Fruit fly (Drosophila melanogaster): ENCODE data around the gene sloth2.

sloth2 gene

DNA sequence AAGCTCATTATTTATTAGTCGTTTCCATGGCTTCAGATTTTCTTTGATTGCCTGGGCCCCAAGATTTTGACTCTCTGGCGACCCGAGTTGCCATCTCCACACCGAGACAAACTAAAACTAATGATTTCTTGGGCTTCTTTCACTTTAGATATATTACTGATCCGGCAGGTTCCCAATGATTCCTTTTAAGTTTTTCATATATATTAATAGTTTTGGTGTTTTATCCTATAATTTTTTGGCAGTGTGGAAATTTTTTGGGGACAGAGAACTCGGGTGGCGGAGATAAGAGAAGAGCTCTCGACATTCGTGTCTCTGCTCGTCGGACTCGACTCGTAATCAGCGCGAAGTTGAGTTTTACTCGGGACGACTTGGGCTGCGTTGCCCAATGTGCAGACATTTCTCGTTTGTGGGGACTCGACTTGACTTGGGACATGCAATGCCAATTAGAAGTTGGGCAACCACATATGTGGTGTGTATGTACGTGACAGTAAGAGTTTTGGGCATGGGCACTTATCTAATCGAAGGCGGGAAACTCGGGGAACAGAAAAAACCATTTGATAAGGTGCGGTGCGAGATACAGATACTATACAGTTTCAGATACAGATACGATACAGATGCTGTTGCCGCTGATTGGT lies 9.9 kb upstream of the sloth2 start (continued):
- TF ChIP-seq vvl (GFP tag; IDR thresholded peaks at IDR 0.05) (peak; percentile 74), CG3281 (GFP tag; optimal IDR thresholded peaks at IDR 0.05) (peak; percentile 21), ttk (GFP tag; IDR thresholded peaks at IDR 0.05) (no peak), Dbx (GFP tag; IDR thresholded peaks at IDR 0.05) (no peak), Dek (tag; optimal IDR thresholded peaks at IDR 0.05) (peak; percentile 52), Hsf (GFP tag; optimal IDR thresholded peaks at IDR 0.05) (peak; percentile 21), B-H1 (GFP tag; IDR thresholded peaks at IDR 0.05) (peak; percentile 47; the same call in 1 of the 3 replicates), chinmo (GFP tag; IDR thresholded peaks at IDR 0.05; ENCODE audit: partially characterized antibody) (peak; percentile 64; the same call in 1 of the 4 replicates), Abd-B (GFP tag; optimal IDR thresholded peaks at IDR 0.05) (peak; percentile 8), CG18619 (GFP tag; optimal IDR thresholded peaks at IDR 0.05) (peak; percentile 46), fd3F (GFP tag; optimal IDR thresholded peaks at IDR 0.05) (peak; percentile 17), jigr1 (GFP tag; IDR thresholded peaks at IDR 0.05) (no peak), CG10543 (GFP tag; optimal IDR thresholded peaks at IDR 0.05) (peak; percentile 35), CG7357 (GFP tag; IDR thresholded peaks at IDR 0.05) (0 out of 3 replicates have a peak, but pooled peaks have one; percentile 39), CG8924 (tag; optimal IDR thresholded peaks at IDR 0.05) (peak; percentile 49), lab (GFP tag; optimal IDR thresholded peaks at IDR 0.05) (peak; percentile 80), unpg (GFP tag; optimal IDR thresholded peaks at IDR 0.05) (peak; percentile 65), sim (GFP tag; IDR thresholded peaks at IDR 0.05) (no peak), amos (GFP tag; IDR thresholded peaks at IDR 0.05; ENCODE audit: partially characterized antibody) (no peak), Atf6 (GFP tag; IDR thresholded peaks at IDR 0.05) (peak; percentile 28; the same call in 1 of the 2 replicates), CG11085 (GFP tag; IDR thresholded peaks at IDR 0.05) (0 out of 2 replicates have a peak, but pooled peaks have one; percentile 37), CoRest (tag; optimal IDR thresholded peaks at IDR 0.05) (peak; percentile 55), CG12236 (GFP tag; optimal IDR thresholded peaks at IDR 0.05) (no peak), CG10959 (GFP tag; IDR thresholded peaks at IDR 0.05) (0 out of 2 replicates have a peak, but pooled peaks have one; percentile 20), gem (tag; optimal IDR thresholded peaks at IDR 0.05) (peak; percentile 68), sc (optimal IDR thresholded peaks at IDR 0.05) (no peak), sc (GFP tag; optimal IDR thresholded peaks at IDR 0.05) (peak; percentile 22), Hmr (GFP tag; optimal IDR thresholded peaks at IDR 0.05) (peak; percentile 37), CG16779 (GFP tag; IDR thresholded peaks at IDR 0.05) (0 out of 2 replicates have a peak, but pooled peaks have one; percentile 10), ATbp (GFP tag; optimal IDR thresholded peaks at IDR 0.05) (peak; percentile 43), Hmx (GFP tag; optimal IDR thresholded peaks at IDR 0.05) (no peak), onecut (GFP tag; IDR thresholded peaks at IDR 0.05) (no peak), CG18262 (tag; optimal IDR thresholded peaks at IDR 0.05) (peak; percentile 73), lbe (GFP tag; optimal IDR thresholded peaks at IDR 0.05) (peak; percentile 39), CG18011 (GFP tag; optimal IDR thresholded peaks at IDR 0.05) (no peak), ems (GFP tag; optimal IDR thresholded peaks at IDR 0.05) (peak; percentile 34), Dip3 (GFP tag; optimal IDR thresholded peaks at IDR 0.05) (peak; percentile 42), ato (GFP tag; IDR thresholded peaks at IDR 0.05; ENCODE audit: partially characterized antibody) (no peak), otp (GFP tag; IDR thresholded peaks at IDR 0.05) (peak; percentile 55; the same call in 1 of the 3 replicates), grn (GFP tag; optimal IDR thresholded peaks at IDR 0.05) (peak; percentile 57), rib (GFP tag; IDR thresholded peaks at IDR 0.05) (peak; percentile 41; the same call in 1 of the 2 replicates), chn (GFP tag; optimal IDR thresholded peaks at IDR 0.05) (peak; percentile 49), pho (GFP tag; optimal IDR thresholded peaks at IDR 0.05) (peak; percentile 36), HLH3B (GFP tag; IDR thresholded peaks at IDR 0.05) (peak; percentile 61), Lpt (GFP tag; optimal IDR thresholded peaks at IDR 0.05) (no peak), Ada2b (GFP tag; IDR thresholded peaks at IDR 0.05) (peak; percentile 30; the same call in 1 of the 2 replicates), gcm (GFP tag; optimal IDR thresholded peaks at IDR 0.05) (no peak), CG6175 (GFP tag; IDR thresholded peaks at IDR 0.05) (no peak), CG31441 (GFP tag; IDR thresholded peaks at IDR 0.05) (peak; percentile 75), CG14441 (GFP tag; IDR thresholded peaks at IDR 0.05) (peak; percentile 61; the same call in 1 of the 2 replicates)
